Worm (Caenorhabditis elegans) whole organism, late embryonic: ENCODE results near the gene arl-1.

ENCODE experiments used
- C08G9.2 ChIP-seq: sonication (generic microtip); optimal IDR thresholded peaks from 2 replicates; lab custom pipeline; 2016; ENCODE audit warnings: mild to moderate bottlenecking, missing genetic modification characterization, moderate library complexity, missing compliant biosample characterization
- F13H6.1 ChIP-seq: sonication (generic microtip); optimal IDR thresholded peaks from 2 replicates; lab custom pipeline; 2016; ENCODE audit warnings: missing genetic modification characterization, missing compliant biosample characterization
- ama-1 ChIP-seq: fragments of 150-350 bp; optimal IDR thresholded peaks from 2 replicates; lab custom pipeline; 2014
- elt-2 ChIP-seq: sonication (generic microtip); optimal IDR thresholded peaks from 2 replicates; lab custom pipeline; 2016; ENCODE audit warnings: missing genetic modification reagents, missing genetic modification characterization, missing compliant biosample characterization
- ets-4 ChIP-seq: sonication (generic microtip); optimal IDR thresholded peaks from 2 replicates; lab custom pipeline; 2016; ENCODE audit warnings: missing genetic modification characterization, missing compliant biosample characterization
- eyg-1 ChIP-seq: sonication (generic microtip); optimal IDR thresholded peaks from 2 replicates; lab custom pipeline; 2016; ENCODE audit warnings: missing genotype, missing genetic modification characterization, missing compliant biosample characterization
- fkh-10 ChIP-seq: fragments of 150-350 bp; optimal IDR thresholded peaks from 2 replicates; lab custom pipeline; 2014; ENCODE audit warnings: missing biosample characterization, missing genetic modification reagents, missing genetic modification characterization
- fkh-6 ChIP-seq: sonication (generic microtip); optimal IDR thresholded peaks from 2 replicates; lab custom pipeline; 2016; ENCODE audit warnings: missing genetic modification characterization, missing compliant biosample characterization
- mec-3 ChIP-seq: sonication (generic microtip); optimal IDR thresholded peaks from 2 replicates; lab custom pipeline; 2016; ENCODE audit warnings: borderline replicate concordance, missing genetic modification characterization, missing compliant biosample characterization
- nfya-1 ChIP-seq: sonication (generic microtip); optimal IDR thresholded peaks from 2 replicates; lab custom pipeline; 2017; ENCODE audit warnings: missing genetic modification characterization, mild to moderate bottlenecking, missing compliant biosample characterization, antibody characterized with exemption, moderate library complexity
- nhr-11 ChIP-seq: fragments of 150-350 bp; optimal IDR thresholded peaks from 2 replicates; lab custom pipeline; 2014; ENCODE audit warnings: missing biosample characterization, missing genetic modification characterization
- pat-9 ChIP-seq: fragments of 200-800 bp; sonication (Bioruptor generic); optimal IDR thresholded peaks from 2 replicates; lab custom pipeline; 2018; ENCODE audit warnings: mild to moderate bottlenecking, missing genetic modification characterization, moderate library complexity, missing compliant biosample characterization
- unc-55 ChIP-seq: sonication (generic microtip); optimal IDR thresholded peaks from 2 replicates; lab custom pipeline; 2017; ENCODE audit warnings: missing biosample characterization, missing genetic modification reagents, missing genetic modification characterization
- ztf-16 ChIP-seq: sonication (generic microtip); optimal IDR thresholded peaks from 2 replicates; lab custom pipeline; 2017; ENCODE audit warnings: missing genetic modification characterization, missing compliant biosample characterization

DNA sequence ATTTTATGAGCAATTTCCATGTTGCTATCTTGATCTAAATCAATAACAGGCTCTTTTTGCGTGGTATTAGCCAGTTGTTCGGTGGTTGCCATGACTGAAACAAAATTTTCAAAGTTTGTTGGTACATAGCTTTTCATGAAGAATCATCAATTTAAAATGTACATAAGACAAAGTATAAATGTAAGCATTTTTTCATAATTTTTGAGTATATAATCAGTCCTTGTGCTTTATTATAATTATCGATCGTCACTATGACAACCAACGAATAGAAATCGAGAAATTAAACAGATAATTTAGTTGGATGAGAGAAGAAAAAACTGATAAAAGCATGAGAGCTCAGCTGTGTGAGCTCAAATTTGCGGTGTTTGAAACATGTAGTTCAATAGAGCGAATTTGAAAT, 40.1 kb downstream of the arl-1 start, which contains the start of gene T22C8.3:
- TF ChIP-seq ets-4 (tag; lab: Kevin White, UChicago) (no peak), ztf-16 (tag; lab: Kevin White, UChicago) (no peak), pat-9 (tag; lab: Kevin White, UChicago) (no peak), ama-1 (lab: Kevin White, UChicago) (no peak), fkh-10 (GFP tag; lab: Kevin White, UChicago) (no peak), F13H6.1 (no peak), elt-2 (tag; lab: Kevin White, UChicago) (no peak), eyg-1 (no peak), mec-3 (tag; lab: Kevin White, UChicago) (no peak), nhr-11 (tag; lab: Kevin White, UChicago) (no peak), C08G9.2 (tag; lab: Kevin White, UChicago) (no peak), fkh-6 (tag; lab: Kevin White, UChicago) (no peak), unc-55 (GFP tag; lab: Kevin White, UChicago) (no peak), nfya-1 (tag; lab: Kevin White, UChicago) (no peak)
